ENCODE assay signal across 3 fruit fly cellular contexts in genomic region chr3L:22634111-22634510, dm6.
A peak's percentile ranks its signal among the peaks of the same experiment; 100 is the strongest.
TF ChIP-seq lines count a peak whose summit lies in the region.

No protein-coding gene starts in this region.

- TF ChIP-seq CTCF in S2 (optimal IDR thresholded peaks at IDR 0.05; lab: Kevin White, UChicago) = peak; percentile 88 to 89
- peak; percentile 91 for TF ChIP-seq CTCF in whole organism, embryonic (GFP tag; optimal IDR thresholded peaks at IDR 0.05; lab: Kevin White, UChicago)

TF ChIP-seq in whole organism, embryonic, 481 proteins besides CTCF, POLR2A, EP300 and RAD21:
- peak; percentile 19 for TF ChIP-seq pita (GFP tag; optimal IDR thresholded peaks at IDR 0.05; lab: Kevin White, UChicago)
- no peak for TF ChIP-seq lab (GFP tag; optimal IDR thresholded peaks at IDR 0.05; lab: Kevin White, UChicago)
- no peak for TF ChIP-seq Opbp (GFP tag; IDR thresholded peaks at IDR 0.05; lab: Robert Waterston, UW; ENCODE audit: partially characterized antibody)
- no peak for TF ChIP-seq CG4360 (GFP tag; IDR thresholded peaks at IDR 0.05; lab: Robert Waterston, UW)
- peak; percentile 71 for TF ChIP-seq sens (GFP tag; lab: Kevin White, UChicago)
- TF ChIP-seq CG8290 (GFP tag; optimal IDR thresholded peaks at IDR 0.05; lab: Kevin White, UChicago) = peak; percentile 64
- TF ChIP-seq CG8290 (tag; optimal IDR thresholded peaks at IDR 0.05; lab: Kevin White, UChicago) = no peak
- 0 out of 3 replicates have a peak, but pooled peaks have one; percentile 46 for TF ChIP-seq CG2199 (GFP tag; IDR thresholded peaks at IDR 0.05; lab: Robert Waterston, UW)
- peak; percentile 88 for TF ChIP-seq Dip2 (GFP tag; IDR thresholded peaks at IDR 0.05; lab: Robert Waterston, UW)
- no peak for TF ChIP-seq CG10274 (GFP tag; optimal IDR thresholded peaks at IDR 0.05; lab: Kevin White, UChicago)
- peak; percentile 84 for TF ChIP-seq stwl (tag; optimal IDR thresholded peaks at IDR 0.05; lab: Kevin White, UChicago)
- peak; percentile 55; the same call in 2 of the 3 replicates for TF ChIP-seq CG6791 (GFP tag; IDR thresholded peaks at IDR 0.05; lab: Robert Waterston, UW; ENCODE audit: partially characterized antibody)
TF ChIP-seq in whole organism, embryonic: peak in this region for 7.

TF ChIP-seq in whole organism, wandering third instar larva, 38 proteins besides CTCF, POLR2A, EP300 and RAD21:
- no peak for TF ChIP-seq lola (GFP tag; optimal IDR thresholded peaks at IDR 0.05; lab: Kevin White, UChicago)
- TF ChIP-seq sage (GFP tag; optimal IDR thresholded peaks at IDR 0.05; lab: Kevin White, UChicago) = no peak
- TF ChIP-seq Myc (optimal IDR thresholded peaks at IDR 0.05; lab: Kevin White, UChicago) = peak; percentile 52
